Worm (Caenorhabditis elegans) whole organism, L4 larva: Measurements from ENCODE around the gene F58B4.3.

Experiments
- ceh-62 ChIP-seq: sonication (generic microtip); optimal IDR thresholded peaks from 2 replicates; lab custom pipeline; 2017; ENCODE audit warnings: missing biosample characterization, missing genetic modification characterization
- daf-16 ChIP-seq, 3 experiments: sonication (generic microtip); optimal IDR thresholded peaks; 2 replicates each; lab custom pipeline; 2016 to 2017; ENCODE audit warnings: missing genetic modification characterization in 3 of 3, missing genetic modification reagents in 3 of 3, mild to moderate bottlenecking in 2 of 3, missing compliant biosample characterization in 2 of 3, missing biosample characterization in 1 of 3, moderate library complexity in 1 of 3
- pqm-1 ChIP-seq: sonication (generic microtip); optimal IDR thresholded peaks from 2 replicates; lab custom pipeline; 2017; ENCODE audit warnings: missing biosample characterization, missing genetic modification characterization

DNA sequence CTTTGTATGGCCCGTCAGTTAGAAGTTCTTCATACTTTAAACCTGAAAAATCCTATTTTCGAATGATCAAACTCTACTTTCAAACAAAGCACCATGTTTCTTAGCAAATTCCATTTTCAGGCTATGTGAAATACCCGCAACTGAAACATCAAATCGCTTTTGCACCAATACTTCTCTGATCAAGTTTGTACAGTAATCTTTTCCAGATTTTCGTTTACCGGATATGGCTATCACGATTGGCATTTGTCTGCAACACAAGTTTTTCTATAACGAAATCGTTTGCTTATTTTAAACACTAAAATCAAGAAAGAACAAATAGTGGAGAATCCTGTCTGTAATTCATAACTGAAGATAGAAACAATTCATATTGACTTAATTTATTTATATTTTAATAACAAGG lies 33.3 kb upstream of the F58B4.3 start, which contains the start of gene F32D8.13:
- TF ChIP-seq ceh-62 (tag; lab: Kevin White, UChicago), result no peak
- no peak for TF ChIP-seq daf-16 (GFP tag; optimal IDR thresholded peaks at IDR 0.05; lab: Kevin White, UChicago)
- TF ChIP-seq daf-16 (tag; optimal IDR thresholded peaks at IDR 0.05; lab: Kevin White, UChicago), result peak; percentile 13
- no peak for TF ChIP-seq pqm-1 (tag; lab: Kevin White, UChicago)
